Worm (Caenorhabditis elegans): ENCODE data around the gene odr-3.

DNA sequence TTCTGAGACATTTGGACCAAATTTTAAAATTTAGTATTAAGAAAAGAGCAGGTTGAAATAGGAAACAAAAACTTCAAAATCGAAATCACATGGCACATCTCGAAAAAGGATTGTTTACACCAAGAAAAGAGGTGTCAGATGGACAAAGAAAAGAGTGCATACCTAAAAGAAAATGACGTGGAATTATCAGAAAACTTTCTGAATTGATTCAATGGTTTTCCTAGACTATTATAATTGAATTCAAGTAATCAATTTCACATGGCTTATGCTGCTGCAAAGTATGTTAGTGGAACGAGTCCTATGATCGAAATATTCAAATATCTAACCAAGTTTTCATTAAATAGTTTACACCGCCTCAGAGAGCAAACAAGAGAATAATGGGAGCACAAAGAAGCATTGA lies 3.5 kb upstream of the odr-3 start:
- TF ChIP-seq dao-5 (tag; optimal IDR thresholded peaks at IDR 0.05) = no peak
- TF ChIP-seq him-1 (tag; optimal IDR thresholded peaks at IDR 0.05) = no peak
- TF ChIP-seq W03F9.2 (tag; optimal IDR thresholded peaks at IDR 0.05) = no peak

All from whole organism, L4/young adult.